Worm (Caenorhabditis elegans) whole organism, early embryonic: ENCODE results near the gene gcy-14.
"Not testable (repeated sequence)": the region's sequence is repeated elsewhere in the genome, so short reads cannot be mapped to it uniquely, and the experiment has no call there.

Experiments
- B0310.2 ChIP-seq: sonication (generic microtip); optimal IDR thresholded peaks from 2 replicates; lab custom pipeline; 2016; ENCODE audit warnings: mild to moderate bottlenecking, missing genetic modification characterization, missing compliant biosample characterization
- F13C5.2 ChIP-seq: sonication (generic microtip); optimal IDR thresholded peaks from 2 replicates; lab custom pipeline; 2017; ENCODE audit warnings: mild to moderate bottlenecking, missing genetic modification characterization, inconsistent platforms, missing compliant biosample characterization
- aly-1 ChIP-seq: sonication (generic microtip); optimal IDR thresholded peaks from 2 replicates; lab custom pipeline; 2016; ENCODE audit warnings: missing genetic modification characterization, missing compliant biosample characterization
- ama-1 ChIP-seq: fragments of 150-350 bp; optimal IDR thresholded peaks from 2 replicates; lab custom pipeline; 2014
- ceh-13 ChIP-seq: fragments of 200-800 bp; sonication (Bioruptor generic); optimal IDR thresholded peaks from 2 replicates; lab custom pipeline; 2018; ENCODE audit warnings: mild to moderate bottlenecking, missing genetic modification characterization, missing compliant biosample characterization
- ceh-36 ChIP-seq: sonication (generic microtip); optimal IDR thresholded peaks from 2 replicates; lab custom pipeline; 2016; ENCODE audit warnings: missing genetic modification characterization, inconsistent platforms, missing compliant biosample characterization
- ets-7 ChIP-seq: sonication (generic microtip); optimal IDR thresholded peaks from 2 replicates; lab custom pipeline; 2016; ENCODE audit warnings: missing genotype, missing genetic modification characterization, missing compliant biosample characterization
- flt-1 ChIP-seq: fragments of 200-800 bp; sonication (Bioruptor generic); IDR thresholded peaks from 2 replicates; pipeline ENCODE4 v1.3.6; 2022; ENCODE audit warnings: missing genetic modification characterization, missing compliant biosample characterization
- hmbx-1 ChIP-seq: sonication (generic microtip); optimal IDR thresholded peaks from 2 replicates; lab custom pipeline; 2016; ENCODE audit warnings: mild to moderate bottlenecking, missing genetic modification characterization, missing compliant biosample characterization
- hmg-4 ChIP-seq: fragments of 200-800 bp; sonication (Bioruptor generic); optimal IDR thresholded peaks from 2 replicates; lab custom pipeline; 2018; ENCODE audit warnings: mild to moderate bottlenecking, missing genetic modification characterization, missing compliant biosample characterization
- hnd-1 ChIP-seq: sonication (generic microtip); optimal IDR thresholded peaks from 2 replicates; lab custom pipeline; 2016; ENCODE audit warnings: missing genetic modification characterization, missing compliant biosample characterization
- pes-1 ChIP-seq: fragments of 200-800 bp; sonication (Bioruptor generic); IDR thresholded peaks from 2 replicates; pipeline ENCODE4 v1.3.6; 2022; ENCODE audit warnings: missing genetic modification reagents, missing genetic modification characterization, missing compliant biosample characterization
- scrt-1 ChIP-seq: fragments of 200-800 bp; sonication (Bioruptor generic); IDR thresholded peaks from 2 replicates; pipeline ENCODE4 v1.3.6; 2022; ENCODE audit warnings: missing genetic modification characterization, missing compliant biosample characterization
- sea-1 ChIP-seq: fragments of 200-800 bp; sonication (Bioruptor generic); conservative IDR thresholded peaks from 2 replicates; pipeline ENCODE4 v1.3.6; 2022; ENCODE audit warnings: missing genetic modification characterization, missing compliant biosample characterization
- tbx-11 ChIP-seq: fragments of 200-800 bp; sonication (Bioruptor generic); IDR thresholded peaks from 2 replicates; pipeline ENCODE4 v1.3.6; 2022; ENCODE audit warnings: missing genetic modification characterization, missing compliant biosample characterization
- tbx-37 ChIP-seq: fragments of 200-800 bp; sonication (Bioruptor generic); conservative IDR thresholded peaks from 2 replicates; pipeline ENCODE4 v1.3.6; 2022; ENCODE audit warnings: missing genetic modification reagents, missing genetic modification characterization, missing compliant biosample characterization
- tra-4 ChIP-seq: sonication (generic microtip); optimal IDR thresholded peaks from 2 replicates; lab custom pipeline; 2017; ENCODE audit warnings: missing genetic modification characterization, missing compliant biosample characterization

The gcy-14 gene

DNA sequence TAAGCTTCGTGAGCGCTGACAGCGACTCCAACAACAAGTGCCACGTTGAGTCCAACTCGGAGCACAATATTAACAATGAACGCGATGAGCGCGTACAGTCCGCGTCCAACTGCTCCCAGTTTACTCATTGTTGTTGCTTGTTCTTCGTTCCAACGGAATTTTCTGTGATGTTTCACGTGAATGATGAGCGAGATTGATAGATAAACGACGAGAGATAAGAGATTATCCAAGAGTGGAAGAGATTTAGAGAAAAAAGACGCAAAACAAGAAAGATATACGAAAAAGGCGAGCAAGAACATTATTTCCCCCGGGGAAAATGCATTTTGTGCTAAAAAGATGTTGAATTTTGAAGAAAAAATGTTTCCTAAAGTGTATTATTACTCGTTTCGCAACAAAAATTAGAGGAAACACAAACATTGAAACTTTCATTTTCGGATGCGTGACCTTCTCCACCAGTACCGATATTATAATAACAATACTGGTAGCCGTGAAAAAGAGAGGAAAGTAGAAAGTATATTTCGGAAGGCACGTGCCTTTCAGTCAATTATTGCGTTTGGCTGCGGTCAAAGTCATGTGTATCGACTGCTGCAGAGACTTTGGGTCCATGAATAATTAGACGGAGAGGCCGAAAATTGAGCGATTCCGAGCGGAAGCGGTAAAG is 36.5 kb downstream of the gcy-14 start:
- TF ChIP-seq hmg-4 (no peak), ama-1 (no peak), tra-4 (tag; lab: Kevin White, UChicago) (no peak), B0310.2 (tag; lab: Kevin White, UChicago) (no peak)

DNA sequence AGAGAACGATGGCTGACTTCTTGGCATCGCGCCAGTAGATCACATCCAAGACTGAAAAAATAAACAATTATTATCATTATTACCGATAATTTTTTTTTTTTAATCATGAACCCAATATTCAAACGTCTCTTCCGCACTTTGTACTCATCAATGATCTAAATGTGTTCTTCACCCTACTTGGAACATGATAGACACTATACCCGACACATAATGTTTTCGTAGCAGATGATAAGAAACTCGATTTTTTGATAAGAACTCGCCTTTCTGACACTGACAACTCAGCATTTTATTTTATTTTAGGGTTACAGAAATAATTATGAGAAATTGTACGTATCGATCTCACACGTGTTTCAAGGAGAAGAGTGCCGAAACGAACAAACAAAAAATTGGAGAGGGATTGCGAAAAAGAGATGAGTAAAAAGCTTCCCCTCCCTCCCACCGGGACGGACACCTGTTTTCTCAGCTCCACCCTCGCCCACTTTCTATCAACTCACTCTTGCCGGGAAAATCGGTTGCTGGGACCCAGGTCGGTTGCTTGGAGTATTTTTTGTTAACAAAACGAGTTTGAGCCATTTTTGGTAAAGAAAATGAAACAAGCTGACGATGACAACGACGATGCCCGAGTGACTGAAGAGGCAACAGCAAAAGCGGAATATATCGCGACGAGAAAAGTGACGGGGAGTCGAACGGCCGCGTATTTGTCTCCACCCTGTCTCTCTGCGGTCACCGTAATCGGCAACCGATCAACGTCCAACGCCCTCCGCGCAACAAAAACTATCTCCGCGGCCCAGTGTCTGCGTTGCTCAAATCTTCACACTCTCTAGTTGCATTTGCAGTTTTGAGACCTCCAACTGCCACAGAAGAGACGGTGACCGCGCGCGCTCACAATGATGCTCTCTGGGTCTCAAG is 37.6 kb downstream of the gcy-14 start:
- TF ChIP-seq scrt-1 (GFP tag; lab: Robert Waterston, UW) = no peak
- peak; percentile 48 for TF ChIP-seq hmg-4
- no peak for TF ChIP-seq tra-4 (tag; lab: Kevin White, UChicago)
- peak; percentile 19 for TF ChIP-seq B0310.2 (tag; lab: Kevin White, UChicago)
- no peak; the same call in 1 of the 2 replicates for TF ChIP-seq tbx-11
- TF ChIP-seq ets-7 (tag; lab: Kevin White, UChicago) = no peak
- no peak for TF ChIP-seq hmbx-1 (tag; lab: Kevin White, UChicago)
- no peak for TF ChIP-seq F13C5.2
- no peak for TF ChIP-seq hnd-1
- peak; percentile 29 for TF ChIP-seq aly-1 (tag; lab: Kevin White, UChicago)

DNA sequence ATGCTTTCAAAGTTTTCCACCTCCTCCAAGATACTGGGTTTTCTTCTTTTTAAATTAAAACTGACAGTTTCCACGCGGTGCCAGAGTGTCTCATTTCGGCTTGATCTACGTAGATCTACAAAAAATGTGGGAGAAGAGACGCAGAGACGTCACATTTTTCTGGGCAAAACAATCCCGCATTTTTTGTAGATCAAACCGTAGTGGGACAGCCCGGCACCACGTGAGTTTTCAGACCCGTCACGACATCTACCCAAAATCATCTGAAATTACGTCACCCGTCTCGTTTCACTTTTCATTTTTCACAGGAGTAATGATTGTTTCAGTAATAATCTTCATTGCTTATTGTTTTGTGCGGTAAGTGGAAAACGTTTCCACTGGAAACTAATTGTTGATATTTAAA is 39.7 kb downstream of the gcy-14 start:
- no peak for TF ChIP-seq sea-1 (GFP tag; lab: Robert Waterston, UW)
- no peak for TF ChIP-seq aly-1 (tag; lab: Kevin White, UChicago)
- TF ChIP-seq hmbx-1 (tag; lab: Kevin White, UChicago) = no peak
- TF ChIP-seq ama-1 = no peak
- no peak for TF ChIP-seq hnd-1
- no peak for TF ChIP-seq pes-1 (GFP tag; lab: Robert Waterston, UW)
- no peak for TF ChIP-seq ets-7 (tag; lab: Kevin White, UChicago)
- TF ChIP-seq hmg-4 = no peak
- TF ChIP-seq scrt-1 (GFP tag; lab: Robert Waterston, UW) = no peak
- TF ChIP-seq F13C5.2 = no peak
- no peak for TF ChIP-seq ceh-36 (tag; lab: Kevin White, UChicago)

DNA sequence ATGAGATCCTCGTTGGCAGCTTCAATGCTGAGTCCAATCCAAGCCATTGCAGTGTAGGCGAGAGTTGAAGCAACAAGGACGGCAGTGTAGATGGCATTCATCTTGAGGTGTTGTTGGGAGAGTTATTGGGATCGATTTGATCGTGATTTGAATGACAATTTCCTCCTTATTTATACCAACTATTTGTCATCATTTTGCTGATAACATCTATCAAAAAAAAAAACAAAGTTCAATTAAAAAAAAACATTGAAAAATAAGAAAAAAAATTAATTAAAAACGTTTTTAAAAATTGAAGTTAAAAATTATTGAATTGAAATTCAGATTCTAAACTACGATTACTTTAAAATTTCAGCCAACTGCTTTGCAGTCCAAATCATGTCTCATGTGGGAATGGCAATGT is 41.1 kb downstream of the gcy-14 start, which contains the start of gene nspa-8:
Gene nspa-8, minus strand, starts transcription at position 101 of the 400 bp plus-strand sequence.
- not testable (repeated sequence) for TF ChIP-seq tra-4 (tag; lab: Kevin White, UChicago); hmbx-1 (tag; lab: Kevin White, UChicago); tbx-37 (GFP tag; lab: Robert Waterston, UW)

DNA sequence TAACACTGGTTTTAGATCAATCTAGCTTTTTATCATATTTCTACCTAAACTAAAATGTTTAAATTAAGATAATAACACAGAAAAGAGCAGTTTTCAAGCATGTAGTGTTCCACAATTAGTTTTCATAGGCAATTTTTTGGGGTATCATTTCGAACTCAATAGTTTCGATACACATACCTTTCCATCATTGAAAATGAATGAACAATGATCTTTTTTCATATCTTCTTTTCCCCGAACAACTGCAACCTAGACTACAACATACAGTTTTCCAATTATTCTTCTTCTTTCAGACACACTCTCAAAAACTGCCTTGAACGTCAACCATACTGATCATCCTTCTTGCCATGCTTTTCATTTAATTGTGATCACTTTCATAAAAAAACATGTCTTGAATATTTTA is 44.0 kb downstream of the gcy-14 start, which contains the start of gene W06A7.4:
Gene W06A7.4, plus strand, starts transcription at position 301 of the 400 bp plus-strand sequence.
- TF ChIP-seq B0310.2 (tag; lab: Kevin White, UChicago) (no peak), pes-1 (GFP tag; lab: Robert Waterston, UW) (no peak), hnd-1 (no peak), F13C5.2 (no peak), tra-4 (tag; lab: Kevin White, UChicago) (no peak), scrt-1 (GFP tag; lab: Robert Waterston, UW) (no peak), ama-1 (no peak), aly-1 (tag; lab: Kevin White, UChicago) (no peak), ets-7 (tag; lab: Kevin White, UChicago) (no peak), hmg-4 (no peak), sea-1 (GFP tag; lab: Robert Waterston, UW) (no peak), hmbx-1 (tag; lab: Kevin White, UChicago) (no peak), ceh-13 (GFP tag; lab: Kevin White, UChicago) (no peak), tbx-37 (GFP tag; lab: Robert Waterston, UW) (no peak), flt-1 (no peak), ceh-36 (tag; lab: Kevin White, UChicago) (no peak), tbx-11 (no peak)

DNA sequence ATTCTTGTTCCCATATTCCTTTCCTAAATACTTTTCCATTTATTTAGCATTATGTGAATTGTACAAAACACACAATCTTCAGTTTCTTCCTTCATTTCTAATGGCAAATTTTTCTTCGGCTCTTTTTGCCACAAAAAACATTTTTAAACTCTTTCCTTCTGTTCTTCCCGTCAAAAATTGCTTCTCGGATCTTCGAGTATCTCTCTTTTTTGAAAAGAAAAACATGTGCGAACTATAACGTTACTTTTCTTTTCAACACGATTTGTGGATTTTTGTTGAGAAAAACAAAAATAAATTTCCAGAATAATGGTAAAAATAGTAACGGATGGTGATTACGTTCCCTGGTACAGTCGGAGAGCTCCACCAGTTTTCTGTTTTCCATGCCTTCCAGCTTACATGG is 46.5 kb downstream of the gcy-14 start, which contains the start of gene W06A7.2:
Gene W06A7.2, plus strand, starts transcription at position 301 of the 400 bp plus-strand sequence.
- TF ChIP-seq aly-1 (tag; lab: Kevin White, UChicago) = no peak
- no peak for TF ChIP-seq hmbx-1 (tag; lab: Kevin White, UChicago)
- TF ChIP-seq pes-1 (GFP tag; lab: Robert Waterston, UW) = no peak
- no peak for TF ChIP-seq B0310.2 (tag; lab: Kevin White, UChicago)
- no peak for TF ChIP-seq tbx-37 (GFP tag; lab: Robert Waterston, UW)
- no peak for TF ChIP-seq ets-7 (tag; lab: Kevin White, UChicago)
- TF ChIP-seq ceh-36 (tag; lab: Kevin White, UChicago) = no peak
- no peak for TF ChIP-seq F13C5.2
- no peak for TF ChIP-seq sea-1 (GFP tag; lab: Robert Waterston, UW)
- no peak for TF ChIP-seq tbx-11
- no peak for TF ChIP-seq ceh-13 (GFP tag; lab: Kevin White, UChicago)

DNA sequence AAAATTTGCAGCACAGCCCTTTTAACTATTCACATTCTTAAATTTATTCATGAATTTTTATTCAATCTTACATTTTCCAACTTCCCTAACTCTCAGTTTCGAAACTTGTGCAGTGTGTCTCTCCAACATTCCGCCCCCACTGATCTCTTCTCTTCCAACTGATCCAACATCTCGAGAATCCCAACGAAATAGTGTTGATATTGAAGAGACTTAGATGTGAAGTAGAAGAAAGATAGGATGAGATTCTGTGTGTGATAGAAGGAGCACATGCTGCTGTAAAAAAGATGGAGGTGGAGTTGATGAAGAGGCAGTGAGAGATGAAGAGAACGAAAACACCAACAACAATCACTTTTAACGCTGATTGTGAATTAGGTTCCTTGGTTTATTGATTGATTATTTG is 47.8 kb downstream of the gcy-14 start:
- no peak for TF ChIP-seq ceh-13 (GFP tag; lab: Kevin White, UChicago)
- TF ChIP-seq tbx-11 = no peak
- TF ChIP-seq ets-7 (tag; lab: Kevin White, UChicago) = no peak
- TF ChIP-seq hmbx-1 (tag; lab: Kevin White, UChicago) = no peak
- TF ChIP-seq ceh-36 (tag; lab: Kevin White, UChicago) = no peak
- no peak for TF ChIP-seq sea-1 (GFP tag; lab: Robert Waterston, UW)
- no peak for TF ChIP-seq flt-1
- TF ChIP-seq ama-1 = no peak
- no peak for TF ChIP-seq hnd-1
- TF ChIP-seq pes-1 (GFP tag; lab: Robert Waterston, UW) = no peak
- no peak for TF ChIP-seq F13C5.2
- TF ChIP-seq aly-1 (tag; lab: Kevin White, UChicago) = no peak
